Worm (Caenorhabditis elegans): ENCODE results near the gene ZC13.2.

ZC13.2 gene

DNA sequence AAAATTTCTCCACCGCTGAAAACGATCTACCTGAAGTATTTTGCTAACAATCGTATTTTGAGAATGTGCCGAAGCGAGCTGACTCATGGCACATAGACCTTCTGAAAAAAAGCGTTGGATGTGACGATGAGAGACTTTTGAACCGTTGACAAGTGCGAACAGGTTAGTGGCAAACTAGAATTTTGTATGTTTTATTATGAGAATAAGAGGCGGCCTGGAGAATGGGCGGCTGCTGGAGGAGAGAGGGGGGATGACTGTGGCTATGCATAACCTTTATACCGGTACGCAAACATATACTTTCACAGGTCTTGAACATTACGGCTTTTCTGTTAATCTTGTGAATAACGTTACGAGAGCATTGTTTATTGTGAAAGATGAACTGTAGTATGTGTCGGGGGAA, 7.8 kb downstream of the ZC13.2 start, which contains the start of gene mam-1:
Gene mam-1, minus strand, starts transcription at position 101 of the 400 bp plus-strand sequence.
- TF ChIP-seq ham-2 (GFP tag; optimal IDR thresholded peaks at IDR 0.05) (no peak), lsy-2 (tag; optimal IDR thresholded peaks at IDR 0.05) (no peak), elt-3 (tag; optimal IDR thresholded peaks at IDR 0.05) (no peak), lin-32 (GFP tag; optimal IDR thresholded peaks at IDR 0.05) (no peak), hlh-1 (tag; optimal IDR thresholded peaks at IDR 0.05) (no peak), tbx-8 (GFP tag; optimal IDR thresholded peaks at IDR 0.05) (no peak), ztf-11 (tag; optimal IDR thresholded peaks at IDR 0.05) (no peak), unc-62 (GFP tag; optimal IDR thresholded peaks at IDR 0.05) (no peak), drap-1 (GFP tag; optimal IDR thresholded peaks at IDR 0.05) (no peak)

DNA sequence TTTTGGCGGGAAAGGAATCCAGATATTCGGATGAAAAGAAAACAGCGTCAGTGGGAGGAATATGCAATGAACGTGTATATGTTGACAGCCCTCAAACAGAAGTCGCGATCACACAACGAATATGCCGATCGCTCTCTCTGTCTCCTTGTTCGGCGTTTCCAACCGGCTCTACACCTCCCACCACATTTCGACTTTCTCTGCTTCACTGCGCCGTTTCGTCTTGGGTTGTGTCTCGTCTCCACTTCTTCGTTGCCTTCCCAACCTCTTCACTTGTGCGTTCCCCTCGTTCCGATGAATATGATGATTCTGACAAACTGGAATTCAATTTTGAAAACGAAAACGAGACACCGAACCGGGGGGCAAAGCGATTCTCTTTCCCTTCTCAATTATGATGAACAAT, 17.5 kb downstream of the ZC13.2 start, which contains the start of gene mab-7:
Gene mab-7, minus strand, starts transcription at position 101 of the 400 bp plus-strand sequence.
- TF ChIP-seq zip-8 (tag; optimal IDR thresholded peaks at IDR 0.05) = no peak
- no peak for TF ChIP-seq cnd-1 (tag; optimal IDR thresholded peaks at IDR 0.05)
- TF ChIP-seq snpc-4 (tag; optimal IDR thresholded peaks at IDR 0.05) = no peak
- no peak for TF ChIP-seq lin-32 (GFP tag; optimal IDR thresholded peaks at IDR 0.05)
- no peak for TF ChIP-seq hlh-1 (tag; optimal IDR thresholded peaks at IDR 0.05)
- TF ChIP-seq unc-62 (GFP tag; optimal IDR thresholded peaks at IDR 0.05) = no peak
- no peak for TF ChIP-seq elt-1 (tag; optimal IDR thresholded peaks at IDR 0.05; ENCODE audit: borderline replicate concordance, insufficient read depth)
- TF ChIP-seq sem-2 (GFP tag; optimal IDR thresholded peaks at IDR 0.05) = no peak
- TF ChIP-seq mab-5 (tag; optimal IDR thresholded peaks at IDR 0.05) = no peak
- no peak for TF ChIP-seq lin-13 (tag; optimal IDR thresholded peaks at IDR 0.05)
- TF ChIP-seq unc-39 (tag; optimal IDR thresholded peaks at IDR 0.05) = no peak
- no peak for TF ChIP-seq blmp-1 (tag; optimal IDR thresholded peaks at IDR 0.05)

DNA sequence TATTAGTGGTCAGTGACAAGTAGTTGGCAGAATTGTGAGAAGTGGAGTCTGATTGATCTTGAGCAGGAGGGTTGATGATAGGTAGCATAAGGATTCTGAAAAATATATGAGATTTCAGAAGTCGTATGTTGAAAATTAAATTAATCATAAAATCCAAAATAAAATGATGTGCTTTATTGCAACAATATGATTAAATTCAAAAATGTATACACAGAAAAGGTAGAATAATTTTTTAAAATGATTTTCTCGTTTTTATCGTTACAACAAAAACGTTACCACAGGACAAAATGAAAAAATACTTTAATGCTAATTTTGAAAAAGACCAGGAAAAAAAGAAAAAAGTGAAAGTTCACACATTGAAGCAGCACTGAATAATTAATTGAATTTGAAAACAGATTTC, 22.0 kb downstream of the ZC13.2 start, which contains the start of gene ZC13.10:
Gene ZC13.10, minus strand, starts transcription at position 101 of the 400 bp plus-strand sequence.
- TF ChIP-seq snpc-4 (tag; optimal IDR thresholded peaks at IDR 0.05) (no peak), lsy-2 (tag; optimal IDR thresholded peaks at IDR 0.05) (no peak), mep-1 (tag; optimal IDR thresholded peaks at IDR 0.05) (no peak), ham-2 (GFP tag; optimal IDR thresholded peaks at IDR 0.05) (no peak), zip-8 (tag; optimal IDR thresholded peaks at IDR 0.05) (no peak)

DNA sequence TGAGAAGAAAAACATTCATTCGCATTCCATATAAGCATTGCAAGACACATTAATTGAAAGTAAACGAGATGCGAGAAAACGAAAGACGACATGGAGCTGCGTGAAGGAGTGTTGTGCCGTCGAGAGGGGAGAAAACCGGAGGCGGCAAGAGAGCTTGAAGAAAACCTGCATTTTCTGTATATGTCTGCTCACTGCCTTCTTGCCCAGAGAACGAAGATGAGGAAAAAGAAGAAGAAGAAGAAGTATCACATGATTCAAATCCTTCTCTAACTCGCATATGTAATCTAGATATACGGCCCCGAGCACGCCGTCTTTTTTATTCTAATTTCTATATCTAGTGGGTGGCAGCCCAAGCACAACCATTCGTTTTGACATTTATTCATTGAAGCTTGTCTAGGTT, 29.9 kb downstream of the ZC13.2 start:
- TF ChIP-seq pha-4 (tag; optimal IDR thresholded peaks at IDR 0.05) (no peak), elt-3 (tag; optimal IDR thresholded peaks at IDR 0.05) (no peak), bed-3 (GFP tag; optimal IDR thresholded peaks at IDR 0.05) (no peak), M03D4.4 (tag; optimal IDR thresholded peaks at IDR 0.05) (no peak), unc-120 (tag; optimal IDR thresholded peaks at IDR 0.05; ENCODE audit: poor library complexity, severe bottlenecking) (no peak), ceh-83 (GFP tag; optimal IDR thresholded peaks at IDR 0.05) (no peak), mls-2 (tag; optimal IDR thresholded peaks at IDR 0.05) (no peak), nhr-28 (tag; optimal IDR thresholded peaks at IDR 0.05) (no peak), lin-32 (GFP tag; optimal IDR thresholded peaks at IDR 0.05) (no peak), lsy-2 (tag; optimal IDR thresholded peaks at IDR 0.05) (no peak), ceh-43 (GFP tag; optimal IDR thresholded peaks at IDR 0.05) (no peak), ztf-11 (tag; optimal IDR thresholded peaks at IDR 0.05) (no peak), ces-1 (GFP tag; optimal IDR thresholded peaks at IDR 0.05) (no peak)

DNA sequence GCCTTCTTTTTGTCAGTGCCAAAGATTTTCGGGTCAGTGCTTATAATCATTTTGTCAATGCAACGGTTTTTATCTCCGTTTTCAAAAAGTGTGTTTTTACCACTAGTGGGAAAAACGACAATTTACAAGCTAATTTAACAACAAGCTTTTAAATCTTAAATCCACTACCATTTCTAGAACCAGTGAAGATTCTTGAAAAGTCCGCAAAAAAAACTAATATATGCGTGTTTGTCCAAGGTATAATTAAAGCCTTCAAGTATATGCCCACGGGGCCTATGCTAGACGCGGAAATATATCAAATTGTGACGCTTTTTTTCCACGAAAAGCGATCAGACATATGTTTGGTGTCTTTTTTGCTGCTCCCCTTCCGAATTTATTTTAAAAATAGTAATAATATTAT, 32.1 kb downstream of the ZC13.2 start:
- TF ChIP-seq ztf-11 (tag; optimal IDR thresholded peaks at IDR 0.05) (no peak), unc-39 (tag; optimal IDR thresholded peaks at IDR 0.05) (no peak), sptf-1 (tag; optimal IDR thresholded peaks at IDR 0.05) (no peak)

DNA sequence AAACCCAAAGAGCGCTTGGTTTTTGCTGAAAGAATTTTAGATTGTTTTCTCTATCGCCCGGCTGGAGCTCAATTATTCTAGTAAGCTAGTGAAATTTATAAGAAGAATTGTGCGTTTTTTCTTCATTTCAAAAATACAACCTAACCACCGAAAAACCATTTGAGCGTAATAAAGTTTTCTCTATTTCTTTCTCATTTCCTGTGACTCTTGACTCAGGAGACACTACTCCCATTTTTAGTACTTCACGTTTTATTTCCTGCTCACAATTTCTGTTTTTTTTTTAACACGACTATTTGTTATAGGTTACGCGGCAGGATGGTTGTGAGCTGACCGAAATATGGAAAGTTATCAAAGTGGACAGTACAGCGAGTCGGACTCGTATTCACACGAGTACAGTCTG, 32.5 kb downstream of the ZC13.2 start, which contains the start of gene F35H12.6:
Gene F35H12.6, plus strand, starts transcription at position 301 of the 400 bp plus-strand sequence.
- TF ChIP-seq unc-39 (tag; optimal IDR thresholded peaks at IDR 0.05) (no peak), mab-5 (tag; optimal IDR thresholded peaks at IDR 0.05) (no peak), ceh-39 (tag; optimal IDR thresholded peaks at IDR 0.05) (no peak), lin-13 (tag; optimal IDR thresholded peaks at IDR 0.05) (no peak), bed-3 (GFP tag; optimal IDR thresholded peaks at IDR 0.05) (no peak), drap-1 (GFP tag; optimal IDR thresholded peaks at IDR 0.05) (no peak), ceh-83 (GFP tag; optimal IDR thresholded peaks at IDR 0.05) (no peak), ham-2 (GFP tag; optimal IDR thresholded peaks at IDR 0.05) (no peak), nhr-237 (tag; optimal IDR thresholded peaks at IDR 0.05) (no peak), tbx-8 (GFP tag; optimal IDR thresholded peaks at IDR 0.05) (no peak)
